Worm (Caenorhabditis elegans): Measurements from ENCODE around the gene C44H4.8.
A peak's percentile ranks its signal among the peaks of the same experiment; 100 is the strongest.

Gene C44H4.8

DNA sequence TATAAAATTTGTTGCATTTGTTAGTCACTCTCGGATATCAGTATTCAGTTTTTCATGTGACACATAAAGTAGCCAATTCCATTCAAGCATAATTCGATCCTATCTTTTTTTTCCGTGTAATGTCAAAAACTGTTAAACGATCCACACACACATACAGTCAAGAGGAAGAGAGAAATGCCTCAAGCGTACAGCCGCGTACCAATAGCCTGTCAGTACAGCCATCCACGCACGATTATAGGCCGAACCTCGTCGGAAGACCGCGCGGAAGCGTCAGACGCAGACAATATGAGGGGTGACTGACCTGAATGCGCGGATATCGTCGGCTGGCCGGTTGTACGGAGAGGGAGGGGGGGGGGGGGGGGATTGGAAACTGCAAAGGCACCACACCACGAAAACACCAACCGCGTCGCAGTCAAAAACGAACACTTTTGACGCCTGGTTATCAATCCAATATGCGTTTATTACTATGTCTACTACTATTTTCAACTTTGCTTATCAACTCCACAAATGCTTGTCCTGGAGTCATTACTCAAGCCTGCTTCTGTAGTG, 17.3 kb upstream of the C44H4.8 start, which contains the start of gene let-4:
TSS of gene let-4 (plus strand) at position 357 of the 549 bp plus-strand sequence.
- TF ChIP-seq unc-62 (GFP tag; optimal IDR thresholded peaks at IDR 0.05 in 1 of 2) (peak in 1 of 2 experiments; percentile 95), unc-62 (tag; optimal IDR thresholded peaks at IDR 0.05) (no peak), nhr-6 (tag; optimal IDR thresholded peaks at IDR 0.05) (no peak), mep-1 (tag; optimal IDR thresholded peaks at IDR 0.05) (no peak), hlh-11 (tag; optimal IDR thresholded peaks at IDR 0.05) (peak; percentile 37), hlh-30 (tag; optimal IDR thresholded peaks at IDR 0.05; ENCODE audit: insufficient read depth) (no peak), set-16 (GFP tag; IDR thresholded peaks at IDR 0.05) (peak; percentile 80)

DNA sequence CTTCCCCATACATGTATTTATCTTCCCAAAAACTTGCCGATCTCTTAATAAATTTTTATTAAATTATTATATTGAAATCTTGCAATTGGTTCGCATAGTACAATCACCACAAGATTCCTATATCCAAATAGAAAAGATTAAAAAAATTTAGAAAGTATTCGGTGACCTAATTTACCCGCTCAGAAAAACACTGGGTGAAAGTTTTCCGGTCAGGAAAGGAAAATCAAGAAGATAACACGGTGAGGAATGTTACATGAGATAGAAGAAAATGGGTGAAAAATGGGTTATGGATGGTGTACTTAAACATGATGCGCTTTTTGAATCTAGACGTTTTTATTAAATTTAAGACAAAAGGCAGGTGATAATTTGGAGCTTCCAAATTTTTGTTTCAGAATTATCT, 14.1 kb upstream of the C44H4.8 start:
- TF ChIP-seq Y5F2A.4 (GFP tag; optimal IDR thresholded peaks at IDR 0.05) = no peak
- TF ChIP-seq ZK546.5 (tag; optimal IDR thresholded peaks at IDR 0.05) = no peak
- TF ChIP-seq rbr-2 (tag; optimal IDR thresholded peaks at IDR 0.05) = no peak
- no peak for TF ChIP-seq hmg-1.1 (GFP tag; IDR thresholded peaks at IDR 0.05)
- no peak for TF ChIP-seq fkh-10 (GFP tag; optimal IDR thresholded peaks at IDR 0.05)
- no peak for TF ChIP-seq saeg-2 (GFP tag; IDR thresholded peaks at IDR 0.05)
- TF ChIP-seq ceh-82 (tag; optimal IDR thresholded peaks at IDR 0.05) = no peak

DNA sequence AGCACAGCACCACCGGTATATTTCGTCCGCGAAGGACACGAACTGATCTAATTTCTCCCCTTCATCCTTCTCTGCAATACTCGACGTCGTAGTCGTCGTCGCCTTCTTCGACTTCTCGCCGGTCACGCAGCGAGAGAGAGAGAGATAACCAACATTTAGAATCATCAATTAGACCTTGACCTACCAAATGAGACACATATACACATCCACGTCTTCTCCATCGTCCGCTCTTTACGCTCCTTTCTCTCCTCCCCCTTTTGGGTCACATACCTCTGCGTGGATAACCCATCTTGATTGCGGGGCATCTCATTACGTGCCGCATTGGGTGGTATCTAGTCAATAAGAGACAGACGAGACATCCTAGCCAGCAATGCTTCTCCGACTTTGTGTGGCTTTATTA, 13.5 kb upstream of the C44H4.8 start, which contains the start of gene sym-1:
TSS of gene sym-1 (plus strand) at position 194 of the 400 bp plus-strand sequence.
- TF ChIP-seq F10B5.3 (tag; optimal IDR thresholded peaks at IDR 0.05) (no peak), nhr-25 (tag; optimal IDR thresholded peaks at IDR 0.05; ENCODE audit: borderline replicate concordance, insufficient read depth) (peak; percentile 69), aly-2 (tag; optimal IDR thresholded peaks at IDR 0.05) (no peak), jun-1 (tag; optimal IDR thresholded peaks at IDR 0.05) (no peak), lin-29 (GFP tag; IDR thresholded peaks at IDR 0.05) (no peak), Y105C5A.15 (GFP tag; IDR thresholded peaks at IDR 0.05) (no peak), mxl-2 (GFP tag; conservative IDR thresholded peaks at IDR 0.05) (no peak), mxl-3 (GFP tag; optimal IDR thresholded peaks at IDR 0.05) (peak; percentile 57), dmd-8 (GFP tag; IDR thresholded peaks at IDR 0.05) (no peak), lin-38 (GFP tag; IDR thresholded peaks at IDR 0.05) (no peak), nhr-11 (tag; optimal IDR thresholded peaks at IDR 0.05) (no peak), lin-15B (tag; optimal IDR thresholded peaks at IDR 0.05) (no peak), vab-7 (GFP tag; IDR thresholded peaks at IDR 0.05) (no peak), cey-2 (tag; optimal IDR thresholded peaks at IDR 0.05; ENCODE audit: borderline replicate concordance, insufficient read depth) (no peak), pqm-1 (tag; optimal IDR thresholded peaks at IDR 0.05) (no peak), dve-1 (tag; optimal IDR thresholded peaks at IDR 0.05; ENCODE audit: insufficient read depth) (no peak), unc-39 (tag; optimal IDR thresholded peaks at IDR 0.05) (no peak), lir-3 (tag; optimal IDR thresholded peaks at IDR 0.05) (no peak), hlh-11 (tag; optimal IDR thresholded peaks at IDR 0.05) (peak; percentile 26)

DNA sequence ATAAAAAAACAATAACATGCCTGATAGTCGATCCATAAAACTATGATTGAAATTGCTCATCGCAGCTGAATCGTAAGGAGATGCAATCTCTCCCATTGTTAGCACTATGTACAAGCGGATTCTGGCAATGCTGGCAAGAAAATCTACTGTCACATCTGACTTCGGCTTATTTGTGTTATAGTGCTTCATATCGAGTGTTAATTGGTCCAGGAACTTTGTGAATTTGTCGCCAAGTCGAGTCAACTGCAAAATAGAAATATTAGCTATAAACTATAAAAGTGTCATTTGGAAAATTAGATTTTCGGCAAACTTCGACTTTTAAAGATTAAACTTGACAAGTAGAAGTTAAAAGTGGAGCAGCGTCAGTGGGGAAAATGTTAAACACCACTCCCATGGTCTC, 10.6 kb upstream of the C44H4.8 start:
- peak; percentile 9 for TF ChIP-seq mes-2 (tag; optimal IDR thresholded peaks at IDR 0.05; ENCODE audit: poor library complexity, severe bottlenecking)
- TF ChIP-seq aha-1 (tag) = peak; percentile 41
- no peak for TF ChIP-seq ceh-20 (GFP tag; IDR thresholded peaks at IDR 0.05)
- no peak for TF ChIP-seq zag-1 (tag; optimal IDR thresholded peaks at IDR 0.05)
- TF ChIP-seq duxl-1 (tag; optimal IDR thresholded peaks at IDR 0.05; ENCODE audit: poor library complexity) = peak; percentile 74
